Worm (Caenorhabditis elegans): Measurements from ENCODE around the gene irld-34.
A peak's percentile ranks its signal among the peaks of the same experiment; 100 is the strongest.

Gene irld-34

DNA sequence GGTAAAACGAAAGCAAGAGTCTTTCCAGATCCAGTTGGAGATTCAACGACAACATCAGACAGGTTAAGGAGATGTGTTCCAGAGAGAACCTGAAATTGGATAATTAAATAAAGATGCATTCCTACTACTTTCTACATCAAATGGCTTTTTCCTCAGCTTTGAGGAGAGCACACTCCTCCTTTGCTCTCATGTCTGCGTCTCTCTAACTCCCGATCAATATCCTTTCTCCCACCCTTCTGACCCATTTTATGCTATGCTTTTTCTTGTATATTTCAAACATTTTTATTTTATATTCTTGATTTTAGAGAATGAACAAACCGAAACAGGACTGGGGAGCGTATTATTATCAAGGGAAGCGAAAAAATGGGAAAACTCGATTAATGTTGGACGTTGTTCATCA lies 11.0 kb upstream of the irld-34 start, which contains the start of gene ZK512.11:
Gene ZK512.11, plus strand, starts transcription at position 301 of the 400 bp plus-strand sequence.
- TF ChIP-seq ces-1 (GFP tag; optimal IDR thresholded peaks at IDR 0.05): peak; percentile 74
- no peak for TF ChIP-seq nhr-76 (tag; optimal IDR thresholded peaks at IDR 0.05)

DNA sequence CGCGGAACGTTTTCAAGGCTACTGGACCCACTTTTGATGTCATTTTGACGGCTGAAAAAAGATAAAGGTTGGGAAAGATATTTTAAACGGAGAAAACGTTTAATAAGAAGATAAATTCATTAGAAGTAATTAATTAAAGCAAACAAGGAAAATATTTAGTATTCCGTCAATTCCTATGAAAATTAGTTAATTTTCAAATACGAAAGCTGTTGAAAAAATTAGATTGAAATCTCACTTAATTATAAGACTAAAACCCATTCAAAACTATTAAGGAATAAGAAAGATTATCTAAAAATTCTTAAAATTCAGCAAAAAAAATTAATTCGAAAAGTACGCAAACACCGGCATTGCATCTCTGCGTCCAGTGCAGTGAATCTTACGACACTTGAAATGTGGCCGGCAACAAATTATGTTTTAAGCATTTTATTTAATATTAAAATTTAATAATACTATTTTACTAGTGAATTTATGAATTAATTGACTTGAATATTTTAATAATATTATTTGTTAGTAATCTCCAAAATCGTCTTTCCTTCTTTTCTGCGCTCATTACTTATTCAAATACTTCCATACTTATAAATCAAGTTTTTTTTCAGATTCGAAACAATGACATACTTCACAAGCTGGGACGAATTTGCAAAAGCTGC lies 10.0 kb upstream of the irld-34 start, which contains the start of the genes ZK512.2 and ZK512.4:
Gene ZK512.2, minus strand, starts transcription at position 51 of the 647 bp plus-strand sequence.
Gene ZK512.4, plus strand, starts transcription at position 597 of the 647 bp plus-strand sequence.
- TF ChIP-seq ces-1 (GFP tag; optimal IDR thresholded peaks at IDR 0.05) (peak; percentile 53), nhr-2 (tag; optimal IDR thresholded peaks at IDR 0.05) (no peak), lsy-2 (tag; optimal IDR thresholded peaks at IDR 0.05) (peak; percentile 24)

DNA sequence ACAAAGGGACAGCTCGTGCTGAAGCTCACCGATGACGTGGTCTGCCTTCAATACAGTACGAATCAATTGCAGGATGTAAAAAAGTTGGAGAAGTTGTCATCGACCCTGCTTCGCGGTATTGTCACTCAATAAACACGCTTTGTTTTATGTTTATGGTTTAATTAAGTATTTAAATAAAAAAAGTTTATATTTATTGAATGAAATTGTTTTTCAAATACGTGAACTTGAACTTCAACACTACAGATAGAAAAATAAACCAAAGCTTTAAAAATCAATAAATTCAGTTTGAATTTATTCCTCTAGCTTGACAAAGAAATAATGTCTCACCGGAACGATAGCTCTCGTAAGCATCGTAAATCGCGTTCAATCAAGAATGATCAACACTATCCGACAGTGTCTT lies 9.1 kb upstream of the irld-34 start, which contains the start of gene ZK512.8:
Gene ZK512.8, plus strand, starts transcription at position 301 of the 400 bp plus-strand sequence.
- TF ChIP-seq ceh-39 (tag; optimal IDR thresholded peaks at IDR 0.05) (no peak), mep-1 (tag; optimal IDR thresholded peaks at IDR 0.05) (no peak), sem-2 (GFP tag; optimal IDR thresholded peaks at IDR 0.05) (no peak), ceh-43 (GFP tag; optimal IDR thresholded peaks at IDR 0.05) (no peak), pha-4 (tag; optimal IDR thresholded peaks at IDR 0.05) (no peak), elt-3 (tag; optimal IDR thresholded peaks at IDR 0.05) (no peak), ham-2 (GFP tag; optimal IDR thresholded peaks at IDR 0.05) (no peak), unc-62 (GFP tag; optimal IDR thresholded peaks at IDR 0.05) (no peak), mls-2 (tag; optimal IDR thresholded peaks at IDR 0.05) (no peak), drap-1 (GFP tag; optimal IDR thresholded peaks at IDR 0.05) (no peak), ceh-83 (GFP tag; optimal IDR thresholded peaks at IDR 0.05) (no peak), nhr-237 (tag; optimal IDR thresholded peaks at IDR 0.05) (no peak), blmp-1 (tag; optimal IDR thresholded peaks at IDR 0.05) (no peak), nhr-2 (tag; optimal IDR thresholded peaks at IDR 0.05) (no peak), cnd-1 (tag; optimal IDR thresholded peaks at IDR 0.05) (no peak), sptf-1 (tag; optimal IDR thresholded peaks at IDR 0.05) (no peak)

DNA sequence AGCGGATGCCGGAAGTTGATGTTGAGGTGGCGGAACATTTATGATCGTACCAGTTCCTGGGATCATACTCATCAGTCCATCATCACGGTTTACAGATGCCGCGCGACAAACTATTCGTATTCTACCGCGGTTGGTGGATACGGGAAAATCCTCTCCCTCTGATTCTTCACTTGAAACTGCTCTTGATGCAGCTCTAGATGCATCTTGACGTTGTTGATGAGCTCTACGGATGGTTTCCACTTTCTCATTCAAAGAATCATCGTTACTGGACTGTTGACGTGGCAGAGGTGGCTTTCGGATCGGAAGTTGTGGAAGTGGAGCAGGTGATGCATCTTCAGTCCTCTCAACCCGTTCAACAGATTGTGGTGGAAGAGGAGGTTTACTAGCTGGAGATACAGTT lies 5.7 kb upstream of the irld-34 start:
- TF ChIP-seq snpc-4 (tag; optimal IDR thresholded peaks at IDR 0.05): no peak
- no peak for TF ChIP-seq ces-1 (GFP tag; optimal IDR thresholded peaks at IDR 0.05)
- TF ChIP-seq unc-39 (tag; optimal IDR thresholded peaks at IDR 0.05): no peak
- TF ChIP-seq drap-1 (GFP tag; optimal IDR thresholded peaks at IDR 0.05): no peak
- TF ChIP-seq ceh-39 (tag; optimal IDR thresholded peaks at IDR 0.05): no peak
- TF ChIP-seq nhr-12 (tag; optimal IDR thresholded peaks at IDR 0.05): no peak
- no peak for TF ChIP-seq ceh-83 (GFP tag; optimal IDR thresholded peaks at IDR 0.05)
- no peak for TF ChIP-seq nhr-76 (tag; optimal IDR thresholded peaks at IDR 0.05)
- no peak for TF ChIP-seq nhr-2 (tag; optimal IDR thresholded peaks at IDR 0.05)
- no peak for TF ChIP-seq mep-1 (tag; optimal IDR thresholded peaks at IDR 0.05)
- TF ChIP-seq M03D4.4 (tag; optimal IDR thresholded peaks at IDR 0.05): no peak

DNA sequence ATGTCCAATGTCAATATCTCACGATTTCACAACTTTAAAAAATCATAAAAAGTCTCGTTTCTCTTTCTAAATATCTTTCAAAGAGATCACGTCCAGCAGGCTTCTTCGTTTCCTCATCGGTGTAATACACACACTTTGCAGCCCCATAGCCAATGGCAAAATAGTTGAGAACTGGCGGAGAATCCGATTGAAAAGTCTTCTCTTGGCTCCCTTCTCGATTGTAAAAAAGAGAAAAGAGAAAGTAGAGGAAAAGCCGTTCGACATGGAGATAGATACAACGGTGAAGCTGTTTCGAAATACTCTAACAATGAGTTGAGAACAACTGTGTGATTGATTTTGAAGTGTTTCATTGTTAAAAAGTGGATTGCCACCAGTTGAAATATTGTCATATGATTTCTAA lies 3.1 kb upstream of the irld-34 start:
- peak; percentile 34 for TF ChIP-seq hlh-1 (tag; optimal IDR thresholded peaks at IDR 0.05)
- TF ChIP-seq elt-3 (tag; optimal IDR thresholded peaks at IDR 0.05): no peak
- TF ChIP-seq ceh-83 (GFP tag; optimal IDR thresholded peaks at IDR 0.05): no peak
- TF ChIP-seq unc-62 (GFP tag; optimal IDR thresholded peaks at IDR 0.05): peak; percentile 5
- TF ChIP-seq nhr-12 (tag; optimal IDR thresholded peaks at IDR 0.05): no peak
- TF ChIP-seq unc-120 (tag; optimal IDR thresholded peaks at IDR 0.05; ENCODE audit: poor library complexity, severe bottlenecking): peak; percentile 53
- TF ChIP-seq cnd-1 (tag; optimal IDR thresholded peaks at IDR 0.05): no peak
- no peak for TF ChIP-seq nhr-237 (tag; optimal IDR thresholded peaks at IDR 0.05)
- TF ChIP-seq lin-13 (tag; optimal IDR thresholded peaks at IDR 0.05): no peak

DNA sequence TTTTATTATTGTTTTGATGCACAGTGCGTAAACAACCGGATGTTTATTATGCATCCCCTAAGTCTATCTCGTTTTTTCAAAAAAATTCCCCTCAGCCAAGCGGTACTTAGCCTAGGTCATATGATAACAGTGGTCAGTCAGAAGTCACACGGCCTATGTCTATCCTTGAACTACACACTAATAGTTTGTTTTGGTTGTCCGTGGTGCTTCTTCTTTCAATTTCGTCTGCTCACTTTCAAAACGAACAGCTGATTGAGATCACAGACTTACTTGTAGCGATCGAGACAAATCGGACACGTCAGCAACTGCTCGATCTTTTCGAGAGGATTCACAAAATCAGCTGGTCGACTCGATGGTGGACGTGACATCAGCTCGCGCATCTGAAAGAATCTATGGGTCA lies 1.9 kb upstream of the irld-34 start:
- no peak for TF ChIP-seq ztf-11 (tag; optimal IDR thresholded peaks at IDR 0.05)
- no peak for TF ChIP-seq mab-5 (tag; optimal IDR thresholded peaks at IDR 0.05)
- TF ChIP-seq unc-39 (tag; optimal IDR thresholded peaks at IDR 0.05): no peak
- no peak for TF ChIP-seq ham-2 (GFP tag; optimal IDR thresholded peaks at IDR 0.05)
- no peak for TF ChIP-seq mep-1 (tag; optimal IDR thresholded peaks at IDR 0.05)
- TF ChIP-seq drap-1 (GFP tag; optimal IDR thresholded peaks at IDR 0.05): no peak
- TF ChIP-seq elt-1 (tag; optimal IDR thresholded peaks at IDR 0.05; ENCODE audit: borderline replicate concordance, insufficient read depth): no peak
- no peak for TF ChIP-seq unc-120 (tag; optimal IDR thresholded peaks at IDR 0.05; ENCODE audit: poor library complexity, severe bottlenecking)
- TF ChIP-seq lsy-2 (tag; optimal IDR thresholded peaks at IDR 0.05): no peak
- no peak for TF ChIP-seq zip-8 (tag; optimal IDR thresholded peaks at IDR 0.05)
- TF ChIP-seq flh-1 (GFP tag; optimal IDR thresholded peaks at IDR 0.05): no peak
- no peak for TF ChIP-seq pha-4 (tag; optimal IDR thresholded peaks at IDR 0.05)
- no peak for TF ChIP-seq cnd-1 (tag; optimal IDR thresholded peaks at IDR 0.05)
- TF ChIP-seq hlh-1 (tag; optimal IDR thresholded peaks at IDR 0.05): no peak
- TF ChIP-seq nhr-28 (tag; optimal IDR thresholded peaks at IDR 0.05): no peak
- TF ChIP-seq nhr-12 (tag; optimal IDR thresholded peaks at IDR 0.05): no peak
- TF ChIP-seq lin-32 (GFP tag; optimal IDR thresholded peaks at IDR 0.05): no peak
